Worm (Caenorhabditis elegans) whole organism, early embryonic: ENCODE results near the gene pmp-5.

ENCODE experiments used
- B0310.2 ChIP-seq: sonication (generic microtip); optimal IDR thresholded peaks from 2 replicates; lab custom pipeline; 2016; ENCODE audit warnings: mild to moderate bottlenecking, missing genetic modification characterization, missing compliant biosample characterization
- aly-1 ChIP-seq: sonication (generic microtip); optimal IDR thresholded peaks from 2 replicates; lab custom pipeline; 2016; ENCODE audit warnings: missing genetic modification characterization, missing compliant biosample characterization
- ets-7 ChIP-seq: sonication (generic microtip); optimal IDR thresholded peaks from 2 replicates; lab custom pipeline; 2016; ENCODE audit warnings: missing genotype, missing genetic modification characterization, missing compliant biosample characterization
- tbx-11 ChIP-seq: fragments of 200-800 bp; sonication (Bioruptor generic); IDR thresholded peaks from 2 replicates; pipeline ENCODE4 v1.3.6; 2022; ENCODE audit warnings: missing genetic modification characterization, missing compliant biosample characterization

- TF ChIP-seq tbx-11 (GFP tag; lab: Robert Waterston, UW) (no peak), ets-7 (tag; lab: Kevin White, UChicago) (no peak), B0310.2 (no peak), aly-1 (tag; lab: Kevin White, UChicago) (no peak)
Measured at ce11 chrV:6630769-6631168, 34.8 kb downstream of the pmp-5 start.
